Fruit fly (Drosophila melanogaster): ENCODE measurements around the gene Pgant2.
A peak's percentile ranks its signal among the peaks of the same experiment; 100 is the strongest.
"Not testable (repeated sequence)": the region's sequence is repeated elsewhere in the genome, so short reads cannot be mapped to it uniquely, and the experiment has no call there.

Gene Pgant2

dm6 chr2L:3410260-3410659, 16.3 kb downstream of the Pgant2 start, which contains the start of gene CG8840:
Gene CG8840 (plus strand): TSS chr2L:3410560.
- no peak for TF ChIP-seq Hr96 (GFP tag; optimal IDR thresholded peaks at IDR 0.05)

dm6 chr2L:3407722-3408121, 18.8 kb downstream of the Pgant2 start:
- TF ChIP-seq CG11617 (GFP tag; optimal IDR thresholded peaks at IDR 0.05) (no peak), CG12768 (GFP tag; optimal IDR thresholded peaks at IDR 0.05) (no peak), Mnt (GFP tag; optimal IDR thresholded peaks at IDR 0.05) (no peak), tj (GFP tag; optimal IDR thresholded peaks at IDR 0.05) (no peak), bab1 (GFP tag; optimal IDR thresholded peaks at IDR 0.05) (no peak), Clk (GFP tag; optimal IDR thresholded peaks at IDR 0.05) (no peak), ovo (GFP tag; optimal IDR thresholded peaks at IDR 0.05) (no peak), cnc (optimal IDR thresholded peaks at IDR 0.05) (no peak), CG14711 (tag; optimal IDR thresholded peaks at IDR 0.05) (no peak), Hr96 (GFP tag; optimal IDR thresholded peaks at IDR 0.05) (no peak), CG7101 (tag; optimal IDR thresholded peaks at IDR 0.05) (no peak), CG33017 (tag; optimal IDR thresholded peaks at IDR 0.05) (no peak), toe (GFP tag; optimal IDR thresholded peaks at IDR 0.05) (no peak), pad (GFP tag; optimal IDR thresholded peaks at IDR 0.05) (no peak), Crg-1 (GFP tag; optimal IDR thresholded peaks at IDR 0.05) (no peak)

dm6 chr2L:3397594-3398073, 28.9 kb downstream of the Pgant2 start, which contains the start of gene CG34175:
Gene CG34175 (plus strand): TSS chr2L:3398023.
- no peak for TF ChIP-seq cnc (optimal IDR thresholded peaks at IDR 0.05)
- no peak for TF ChIP-seq CG7045 (GFP tag; optimal IDR thresholded peaks at IDR 0.05)
- no peak for TF ChIP-seq CG5204 (GFP tag; optimal IDR thresholded peaks at IDR 0.05)
- TF ChIP-seq CG14711 (tag; optimal IDR thresholded peaks at IDR 0.05) = no peak
- no peak for TF ChIP-seq Mnt (GFP tag; optimal IDR thresholded peaks at IDR 0.05)
- no peak for TF ChIP-seq toe (GFP tag; optimal IDR thresholded peaks at IDR 0.05)
- no peak for TF ChIP-seq CG7101 (tag; optimal IDR thresholded peaks at IDR 0.05)
- TF ChIP-seq CG11617 (GFP tag; optimal IDR thresholded peaks at IDR 0.05) = no peak
- TF ChIP-seq bab1 (GFP tag; optimal IDR thresholded peaks at IDR 0.05) = no peak
- no peak for TF ChIP-seq CG12768 (GFP tag; optimal IDR thresholded peaks at IDR 0.05)
- TF ChIP-seq CG33017 (tag; optimal IDR thresholded peaks at IDR 0.05) = no peak
- TF ChIP-seq kay (GFP tag; ENCODE audit: borderline replicate concordance) = no peak
- no peak for TF ChIP-seq cic (GFP tag; optimal IDR thresholded peaks at IDR 0.05)
- TF ChIP-seq CG1620 (GFP tag; optimal IDR thresholded peaks at IDR 0.05) = no peak
- no peak for TF ChIP-seq Hr96 (GFP tag; optimal IDR thresholded peaks at IDR 0.05)
- no peak for TF ChIP-seq tj (GFP tag; optimal IDR thresholded peaks at IDR 0.05)
- no peak for TF ChIP-seq ovo (GFP tag; optimal IDR thresholded peaks at IDR 0.05)
- TF ChIP-seq pad (GFP tag; optimal IDR thresholded peaks at IDR 0.05) = no peak

dm6 chr2L:3388396-3388795, 38.1 kb downstream of the Pgant2 start, which contains the start of gene CG42460:
Gene CG42460 (minus strand): TSS chr2L:3388496.
- not testable (repeated sequence) for TF ChIP-seq pad, toe, Mnt (GFP tag; optimal IDR thresholded peaks at IDR 0.05)

dm6 chr2L:3387643-3388042, 38.9 kb downstream of the Pgant2 start, which contains the start of gene Sfp23F:
Gene Sfp23F (minus strand): TSS chr2L:3387743.
- TF ChIP-seq cic (GFP tag; optimal IDR thresholded peaks at IDR 0.05) (no peak), CG5204 (GFP tag; optimal IDR thresholded peaks at IDR 0.05) (no peak), kay (GFP tag; ENCODE audit: borderline replicate concordance) (no peak), toe (GFP tag; optimal IDR thresholded peaks at IDR 0.05) (no peak), tj (GFP tag; optimal IDR thresholded peaks at IDR 0.05) (no peak), CG12768 (GFP tag; optimal IDR thresholded peaks at IDR 0.05) (no peak), ovo (GFP tag; optimal IDR thresholded peaks at IDR 0.05) (no peak), CG11617 (GFP tag; optimal IDR thresholded peaks at IDR 0.05) (no peak), cnc (optimal IDR thresholded peaks at IDR 0.05) (no peak), CG1620 (GFP tag; optimal IDR thresholded peaks at IDR 0.05) (no peak), CG7045 (GFP tag; optimal IDR thresholded peaks at IDR 0.05) (no peak)

- TF ChIP-seq pad (GFP tag; optimal IDR thresholded peaks at IDR 0.05) = peak; percentile 36
- peak; percentile 56 for TF ChIP-seq CG14711 (tag; optimal IDR thresholded peaks at IDR 0.05)
- TF ChIP-seq Mnt (GFP tag; optimal IDR thresholded peaks at IDR 0.05) = peak; percentile 15
- TF ChIP-seq CG33017 (tag; optimal IDR thresholded peaks at IDR 0.05) = peak; percentile 21
- peak; percentile 80 for TF ChIP-seq Hr96 (GFP tag; optimal IDR thresholded peaks at IDR 0.05)
- TF ChIP-seq Crg-1 (GFP tag; optimal IDR thresholded peaks at IDR 0.05) = no peak
- peak; percentile 73 for TF ChIP-seq tj (GFP tag; optimal IDR thresholded peaks at IDR 0.05)
- TF ChIP-seq bab1 (GFP tag; optimal IDR thresholded peaks at IDR 0.05) = peak; percentile 47
- peak; percentile 46 for TF ChIP-seq CG7045 (GFP tag; optimal IDR thresholded peaks at IDR 0.05)
- TF ChIP-seq Clk (GFP tag; optimal IDR thresholded peaks at IDR 0.05) = peak; percentile 33
- peak; percentile 85 for TF ChIP-seq toe (GFP tag; optimal IDR thresholded peaks at IDR 0.05)
- no peak for TF ChIP-seq cic (GFP tag; optimal IDR thresholded peaks at IDR 0.05)
- no peak for TF ChIP-seq CG5204 (GFP tag; optimal IDR thresholded peaks at IDR 0.05)
- TF ChIP-seq CG7101 (tag; optimal IDR thresholded peaks at IDR 0.05) = peak; percentile 61
- peak; percentile 82 for TF ChIP-seq CG1620 (GFP tag; optimal IDR thresholded peaks at IDR 0.05)
- no peak for TF ChIP-seq CG12768 (GFP tag; optimal IDR thresholded peaks at IDR 0.05)
- no peak for TF ChIP-seq cnc (optimal IDR thresholded peaks at IDR 0.05)
- TF ChIP-seq kay (GFP tag; ENCODE audit: borderline replicate concordance) = peak; percentile 30
- TF ChIP-seq CG11617 (GFP tag; optimal IDR thresholded peaks at IDR 0.05) = peak; percentile 26
These were observed 49.8 kb downstream of the Pgant2 start, which contains the start of the genes CG9662 and Ptpa for dm6 chr2L:3376684-3377086. Gene CG9662 (minus strand): TSS chr2L:3376737. Gene Ptpa (plus strand): TSS chr2L:3377002.

All from whole organism, adult.